Fruit fly (Drosophila melanogaster): Measurements from ENCODE around the gene kuk.

kuk gene

DNA sequence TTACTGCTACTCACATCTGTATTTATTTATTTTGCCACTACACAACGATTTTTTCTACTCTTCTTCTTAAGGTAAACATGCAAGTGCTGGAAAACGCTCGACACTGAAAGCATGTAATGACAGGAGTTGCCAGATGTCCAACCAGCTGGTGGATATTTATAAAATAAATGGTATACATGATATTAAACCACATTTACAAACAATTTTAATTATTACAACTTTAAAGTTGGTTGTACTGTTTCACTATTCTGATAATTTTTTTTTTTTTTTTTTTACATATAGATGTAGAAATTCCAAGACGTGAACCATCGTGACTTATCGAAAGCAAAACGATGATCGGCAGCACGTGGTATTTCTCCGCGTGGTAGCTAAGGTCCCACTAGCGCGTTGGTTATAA, at the start of gene kuk, which contains the start of gene Keap1 (continued):
- TF ChIP-seq CG7987 (GFP tag; optimal IDR thresholded peaks at IDR 0.05) (no peak), nom (GFP tag; optimal IDR thresholded peaks at IDR 0.05) (no peak), CG11560 (tag; IDR thresholded peaks at IDR 0.05) (peak; percentile 13; the same call in 1 of the 3 replicates), CG6254 (GFP tag; optimal IDR thresholded peaks at IDR 0.05) (no peak), CG31388 (GFP tag; optimal IDR thresholded peaks at IDR 0.05) (no peak), Taf1 (GFP tag; IDR thresholded peaks at IDR 0.05) (no peak), gcm2 (GFP tag; optimal IDR thresholded peaks at IDR 0.05) (peak; percentile 41), CG1832 (GFP tag; optimal IDR thresholded peaks at IDR 0.05) (no peak), oc (tag; optimal IDR thresholded peaks at IDR 0.05) (peak; percentile 38), ssp (GFP tag; IDR thresholded peaks at IDR 0.05) (no peak), Hand (GFP tag; optimal IDR thresholded peaks at IDR 0.05) (no peak), CG16813 (GFP tag; IDR thresholded peaks at IDR 0.05; ENCODE audit: partially characterized antibody) (peak; percentile 78), tin (GFP tag; optimal IDR thresholded peaks at IDR 0.05) (peak; percentile 26), exex (tag; optimal IDR thresholded peaks at IDR 0.05) (no peak), yki (optimal IDR thresholded peaks at IDR 0.05) (no peak), CG2889 (GFP tag; IDR thresholded peaks at IDR 0.05) (0 out of 3 replicates have a peak, but pooled peaks have one; percentile 4), Blimp-1 (GFP tag; optimal IDR thresholded peaks at IDR 0.05) (peak; percentile 6), Mrtf (GFP tag; IDR thresholded peaks at IDR 0.05) (no peak), bbx (GFP tag; IDR thresholded peaks at IDR 0.05; ENCODE audit: partially characterized antibody) (peak; percentile 77), abd-A (tag; optimal IDR thresholded peaks at IDR 0.05) (no peak), CG4328 (GFP tag; optimal IDR thresholded peaks at IDR 0.05) (no peak), CG3726 (GFP tag; IDR thresholded peaks at IDR 0.05) (no peak), CG34422 (GFP tag; IDR thresholded peaks at IDR 0.05) (peak; percentile 37; the same call in 2 of the 3 replicates), tio (GFP tag; optimal IDR thresholded peaks at IDR 0.05) (peak; percentile 64), org-1 (GFP tag; optimal IDR thresholded peaks at IDR 0.05) (no peak), CG17802 (tag; optimal IDR thresholded peaks at IDR 0.05) (peak; percentile 11), CG10147 (GFP tag; optimal IDR thresholded peaks at IDR 0.05) (no peak), twi (tag; optimal IDR thresholded peaks at IDR 0.05) (no peak), B-H2 (GFP tag; optimal IDR thresholded peaks at IDR 0.05) (peak; percentile 61), Optix (GFP tag; IDR thresholded peaks at IDR 0.05) (no peak), CG11695 (GFP tag; IDR thresholded peaks at IDR 0.05) (0 out of 3 replicates have a peak, but pooled peaks have one; percentile 14), BEAF-32 (GFP tag; optimal IDR thresholded peaks at IDR 0.05) (peak; percentile 95), NC2β (GFP tag; optimal IDR thresholded peaks at IDR 0.05) (peak; percentile 67), gsb-n (tag; optimal IDR thresholded peaks at IDR 0.05) (peak; percentile 56), lbe (GFP tag; optimal IDR thresholded peaks at IDR 0.05) (peak; percentile 62), CG33213 (GFP tag; optimal IDR thresholded peaks at IDR 0.05) (peak; percentile 77), nerfin-1 (tag; optimal IDR thresholded peaks at IDR 0.05) (no peak), Sin3A (optimal IDR thresholded peaks at IDR 0.05) (peak; percentile 85), CG10462 (GFP tag; optimal IDR thresholded peaks at IDR 0.05) (peak; percentile 69), knrl (GFP tag; IDR thresholded peaks at IDR 0.05; ENCODE audit: partially characterized antibody) (peak; percentile 93), Abd-B (GFP tag; optimal IDR thresholded peaks at IDR 0.05) (no peak), schlank (tag; optimal IDR thresholded peaks at IDR 0.05) (peak; percentile 44), Max (GFP tag; optimal IDR thresholded peaks at IDR 0.05) (peak; percentile 89), mld (GFP tag; IDR thresholded peaks at IDR 0.05; ENCODE audit: partially characterized antibody) (0 out of 3 replicates have a peak, but pooled peaks have one; percentile 49), CG2116 (GFP tag; optimal IDR thresholded peaks at IDR 0.05) (peak; percentile 72), Dll (GFP tag; IDR thresholded peaks at IDR 0.05; ENCODE audit: partially characterized antibody) (peak; percentile 91), Hr78 (GFP tag; optimal IDR thresholded peaks at IDR 0.05) (no peak), fru (optimal IDR thresholded peaks at IDR 0.05) (no peak), shn (GFP tag; optimal IDR thresholded peaks at IDR 0.05) (peak; percentile 74), B-H1 (GFP tag; IDR thresholded peaks at IDR 0.05) (peak; percentile 13; the same call in 1 of the 3 replicates), so (GFP tag; IDR thresholded peaks at IDR 0.05) (peak; percentile 44; the same call in 1 of the 3 replicates)

All from whole organism, embryonic.